Fruit fly (Drosophila melanogaster): ENCODE data around the gene TotF.

Gene TotF

DNA sequence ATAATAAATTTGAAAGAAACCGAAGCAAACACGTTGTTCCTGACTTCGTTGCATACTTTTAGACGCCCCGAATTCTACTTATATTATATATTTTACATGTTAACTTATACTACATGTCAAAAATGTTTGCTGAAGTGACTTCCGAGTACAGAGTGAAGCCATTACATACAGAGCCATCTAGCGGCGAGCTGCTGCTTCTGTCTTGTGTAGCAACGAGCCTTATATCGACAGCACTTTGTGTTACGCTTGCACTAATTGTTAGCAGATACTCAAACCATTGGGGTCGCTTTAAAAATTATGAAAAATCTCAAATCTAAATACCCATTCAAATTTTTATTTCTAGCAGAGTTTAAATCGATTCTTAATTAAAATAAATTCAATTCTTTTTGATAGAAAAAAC, 24.7 kb downstream of the TotF start (continued):
- TF ChIP-seq Hr39 (GFP tag; optimal IDR thresholded peaks at IDR 0.05): peak; percentile 73
- no peak for TF ChIP-seq CG6163 (GFP tag; IDR thresholded peaks at IDR 0.05)
- TF ChIP-seq salr (GFP tag; optimal IDR thresholded peaks at IDR 0.05): peak in 1 of 2 experiments; percentile 28
- TF ChIP-seq OdsH (GFP tag; optimal IDR thresholded peaks at IDR 0.05): peak; percentile 26
- TF ChIP-seq net (GFP tag; optimal IDR thresholded peaks at IDR 0.05): no peak
- TF ChIP-seq CG6854 (GFP tag; optimal IDR thresholded peaks at IDR 0.05): no peak
- no peak for TF ChIP-seq fkh (GFP tag; optimal IDR thresholded peaks at IDR 0.05)
- no peak for TF ChIP-seq CG11294 (GFP tag; IDR thresholded peaks at IDR 0.05)
- peak; percentile 77 for TF ChIP-seq CG31627 (GFP tag; optimal IDR thresholded peaks at IDR 0.05)
- peak; percentile 21 for TF ChIP-seq CG6792 (GFP tag; optimal IDR thresholded peaks at IDR 0.05)
- TF ChIP-seq cyc (GFP tag; optimal IDR thresholded peaks at IDR 0.05): peak; percentile 73
- TF ChIP-seq CG32006 (GFP tag; optimal IDR thresholded peaks at IDR 0.05): no peak
- peak; percentile 39 for TF ChIP-seq Smox (GFP tag; optimal IDR thresholded peaks at IDR 0.05)
- peak; percentile 41 for TF ChIP-seq acj6 (GFP tag; optimal IDR thresholded peaks at IDR 0.05)
- TF ChIP-seq eg (GFP tag; IDR thresholded peaks at IDR 0.05): no peak
- peak; percentile 25 for TF ChIP-seq CG3032 (tag; optimal IDR thresholded peaks at IDR 0.05)

DNA sequence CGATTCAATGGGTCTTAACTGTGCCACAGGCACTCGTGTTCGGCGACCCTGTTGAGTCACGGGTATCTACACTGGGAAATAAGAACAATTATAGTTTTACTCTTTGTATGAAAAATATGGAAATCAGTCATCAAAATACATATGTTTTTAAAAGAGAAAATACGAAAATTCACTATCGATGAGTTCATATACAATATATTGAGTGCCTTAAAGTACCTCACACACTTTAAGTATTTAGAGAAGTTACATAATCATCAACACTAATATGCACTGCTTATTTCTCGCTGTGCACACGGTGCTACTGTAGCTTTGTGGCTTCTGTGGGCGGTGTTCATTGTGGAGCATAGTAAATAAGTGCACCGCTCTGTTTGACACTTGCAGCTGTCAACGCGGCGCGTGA, 27.7 kb downstream of the TotF start:
- TF ChIP-seq CG1621 (tag; optimal IDR thresholded peaks at IDR 0.05) (no peak), Eip93F (GFP tag; optimal IDR thresholded peaks at IDR 0.05) (no peak), OdsH (GFP tag; optimal IDR thresholded peaks at IDR 0.05) (peak; percentile 47), CG10631 (GFP tag; optimal IDR thresholded peaks at IDR 0.05) (peak; percentile 31), CG4318 (GFP tag; optimal IDR thresholded peaks at IDR 0.05) (peak; percentile 49), CG6808 (GFP tag; optimal IDR thresholded peaks at IDR 0.05) (peak; percentile 37), CG11762 (GFP tag; optimal IDR thresholded peaks at IDR 0.05; ENCODE audit: insufficient read depth) (peak; percentile 29), Ets96B (tag; optimal IDR thresholded peaks at IDR 0.05) (no peak), Gug (GFP tag; IDR thresholded peaks at IDR 0.05) (peak; percentile 18; the same call in 1 of the 2 replicates), CG3032 (tag; optimal IDR thresholded peaks at IDR 0.05) (peak; percentile 41), Met (GFP tag; optimal IDR thresholded peaks at IDR 0.05) (peak; percentile 1), eg (GFP tag; IDR thresholded peaks at IDR 0.05) (peak; percentile 70), Hr4 (GFP tag; optimal IDR thresholded peaks at IDR 0.05) (peak; percentile 55), lz (GFP tag; optimal IDR thresholded peaks at IDR 0.05) (no peak), Eip78C (GFP tag) (peak; percentile 60), CG34406 (GFP tag; optimal IDR thresholded peaks at IDR 0.05) (no peak), dac (GFP tag; optimal IDR thresholded peaks at IDR 0.05) (peak; percentile 17), CG6163 (GFP tag; IDR thresholded peaks at IDR 0.05) (peak; percentile 53; the same call in 2 of the 3 replicates), fkh (GFP tag; optimal IDR thresholded peaks at IDR 0.05) (no peak), vri (GFP tag; optimal IDR thresholded peaks at IDR 0.05) (no peak), CG8119 (GFP tag; IDR thresholded peaks at IDR 0.05) (peak; percentile 78), net (GFP tag; optimal IDR thresholded peaks at IDR 0.05) (peak; percentile 24), salr (GFP tag; optimal IDR thresholded peaks at IDR 0.05) (peak in 1 of 2 experiments; percentile 28), fd59A (GFP tag; optimal IDR thresholded peaks at IDR 0.05) (no peak), CG10669 (GFP tag; optimal IDR thresholded peaks at IDR 0.05) (peak; percentile 27), CG32006 (GFP tag; optimal IDR thresholded peaks at IDR 0.05) (peak; percentile 65), Hr38 (GFP tag; optimal IDR thresholded peaks at IDR 0.05) (no peak), Eip75B (GFP tag; optimal IDR thresholded peaks at IDR 0.05) (peak; percentile 24), achi (GFP tag; optimal IDR thresholded peaks at IDR 0.05) (peak; percentile 33), CG6276 (GFP tag; optimal IDR thresholded peaks at IDR 0.05) (peak; percentile 75), spab (GFP tag; optimal IDR thresholded peaks at IDR 0.05) (peak; percentile 19), CG15336 (GFP tag; IDR thresholded peaks at IDR 0.05) (peak; percentile 77), Lpt (GFP tag; optimal IDR thresholded peaks at IDR 0.05) (peak; percentile 36), CG3919 (GFP tag; optimal IDR thresholded peaks at IDR 0.05) (no peak)

All from whole organism, prepupa.